Worm (Caenorhabditis elegans): ENCODE data around the gene slr-2.

The slr-2 gene

DNA sequence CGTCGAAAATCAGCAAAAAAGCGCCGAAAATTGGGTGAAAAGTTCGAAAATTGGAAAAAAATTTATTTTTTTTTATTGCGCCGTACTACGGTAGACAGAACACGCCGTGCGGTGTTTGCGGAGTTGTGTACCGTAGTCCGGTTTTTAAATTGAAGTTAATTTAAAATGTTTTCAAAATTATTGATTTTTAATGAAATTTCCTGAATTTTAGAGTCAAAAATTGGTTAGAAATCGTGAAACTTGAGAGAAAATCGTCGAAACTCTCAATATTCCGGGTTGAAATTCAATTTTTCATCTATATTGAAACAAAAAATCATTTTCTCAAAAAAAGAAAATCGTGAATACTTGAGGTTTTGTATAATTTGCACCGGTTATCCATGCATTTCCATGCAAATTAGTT, 5.1 kb upstream of the slr-2 start, which contains the start of gene nova-1:
nova-1 (minus strand) TSS at position 101 of the 400 bp plus-strand sequence.
- no peak for TF ChIP-seq fkh-10 (GFP tag; optimal IDR thresholded peaks at IDR 0.05)

DNA sequence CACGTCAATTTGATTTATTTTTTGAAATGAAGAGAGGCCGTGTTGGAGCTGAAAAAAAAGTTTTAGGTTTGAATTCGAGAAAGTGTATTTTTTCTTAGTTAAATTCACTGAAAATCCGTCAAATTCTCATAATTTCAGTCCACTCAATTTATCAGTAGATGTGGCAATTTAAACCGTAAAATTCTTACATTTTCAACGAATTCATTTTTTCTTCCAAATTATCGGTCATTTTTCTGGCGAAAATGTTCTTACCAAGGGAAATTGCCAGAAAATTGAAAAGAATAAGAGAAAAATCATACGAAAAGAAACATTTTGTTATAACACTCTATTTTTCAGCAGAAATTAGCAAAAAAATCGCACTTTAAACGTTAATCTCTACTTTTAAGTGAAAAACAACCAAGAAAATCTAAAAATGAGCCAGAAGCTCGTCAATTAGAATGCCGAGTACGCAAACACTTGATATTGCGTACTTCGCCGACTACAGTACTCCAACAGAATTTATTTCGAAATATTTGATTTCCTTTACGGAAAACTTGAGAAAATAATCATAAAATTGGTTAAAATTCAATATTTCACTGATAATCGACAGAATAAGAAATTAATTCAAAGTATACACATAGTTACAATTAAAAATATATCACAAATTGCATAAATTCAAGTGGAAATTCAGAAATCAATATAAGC, 1.6 kb upstream of the slr-2 start, which contains the start of gene fbxa-106:
fbxa-106 (minus strand) TSS at position 51 of the 684 bp plus-strand sequence.
- no peak for TF ChIP-seq elt-2 (tag; optimal IDR thresholded peaks at IDR 0.05)
- no peak for TF ChIP-seq ztf-11 (tag; optimal IDR thresholded peaks at IDR 0.05)
- no peak for TF ChIP-seq pqm-1 (tag; optimal IDR thresholded peaks at IDR 0.05)
- TF ChIP-seq nhr-71 (tag; optimal IDR thresholded peaks at IDR 0.05), result no peak
- TF ChIP-seq nhr-28 (tag; optimal IDR thresholded peaks at IDR 0.05), result no peak
- TF ChIP-seq efl-3 (GFP tag; optimal IDR thresholded peaks at IDR 0.05), result no peak
- TF ChIP-seq zip-4 (GFP tag; optimal IDR thresholded peaks at IDR 0.05), result no peak
- TF ChIP-seq xbp-1 (tag; optimal IDR thresholded peaks at IDR 0.05), result no peak
- no peak for TF ChIP-seq skn-1 (tag; optimal IDR thresholded peaks at IDR 0.05)

DNA sequence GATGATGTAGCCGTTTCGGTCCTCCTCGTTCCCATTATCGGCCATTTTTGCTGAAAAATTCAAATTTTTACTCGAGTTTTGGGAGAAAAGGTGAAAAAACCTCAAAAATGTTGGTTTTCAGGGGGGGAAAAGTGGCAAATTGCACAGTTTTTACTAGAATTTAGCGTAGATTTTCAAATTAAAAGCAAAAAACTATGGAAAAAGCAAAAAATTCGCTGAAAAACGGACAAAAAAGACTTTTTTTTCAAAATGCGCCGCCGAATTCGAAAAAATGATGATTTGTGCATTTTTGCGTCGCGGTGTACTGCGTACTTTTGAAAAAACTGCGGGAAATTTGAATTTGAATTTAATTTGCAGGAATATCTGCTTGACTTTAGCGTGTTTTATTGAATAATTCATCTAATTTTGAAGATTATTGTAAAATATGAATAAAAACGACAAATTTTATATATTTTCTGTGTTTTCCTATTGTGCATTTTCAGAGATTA, 705 bp upstream of the slr-2 start, which contains the start of gene Y59A8B.12:
Y59A8B.12 (minus strand) TSS at position 51 of the 488 bp plus-strand sequence.
- TF ChIP-seq ceh-90 (tag; optimal IDR thresholded peaks at IDR 0.05) (no peak), ceh-82 (tag; optimal IDR thresholded peaks at IDR 0.05) (no peak), efl-1 (optimal IDR thresholded peaks at IDR 0.05) (peak in 1 of 2 experiments; percentile 88), efl-1 (GFP tag; optimal IDR thresholded peaks at IDR 0.05 in 1 of 2) (peak in 1 of 2 experiments; percentile 62), nhr-85 (tag) (peak; percentile 65), snu-23 (GFP tag; optimal IDR thresholded peaks at IDR 0.05) (no peak)

DNA sequence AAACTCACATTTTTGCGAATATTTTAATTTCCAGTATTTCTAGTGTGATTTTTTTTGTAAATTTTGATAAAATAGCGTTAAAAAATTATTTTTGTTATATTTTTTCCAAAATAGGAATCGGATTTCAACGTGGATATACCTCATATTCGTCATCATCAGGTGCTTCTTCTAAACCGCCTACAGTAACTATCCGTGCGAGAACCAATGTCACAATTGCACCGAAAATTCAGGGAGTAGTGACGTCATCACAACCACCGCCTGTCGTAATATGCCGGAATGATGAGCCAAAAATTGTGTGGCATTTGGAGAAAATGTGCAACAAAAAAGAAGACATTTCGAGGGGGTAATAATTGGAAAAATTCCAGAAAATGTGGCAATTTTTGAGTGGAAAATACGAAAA, 4.3 kb downstream of the slr-2 start:
- TF ChIP-seq sptf-1 (tag; optimal IDR thresholded peaks at IDR 0.05), result no peak
- TF ChIP-seq efl-1 (optimal IDR thresholded peaks at IDR 0.05), result no peak
- peak in 1 of 2 experiments; percentile 52 for TF ChIP-seq efl-1 (GFP tag; optimal IDR thresholded peaks at IDR 0.05 in 1 of 2)

DNA sequence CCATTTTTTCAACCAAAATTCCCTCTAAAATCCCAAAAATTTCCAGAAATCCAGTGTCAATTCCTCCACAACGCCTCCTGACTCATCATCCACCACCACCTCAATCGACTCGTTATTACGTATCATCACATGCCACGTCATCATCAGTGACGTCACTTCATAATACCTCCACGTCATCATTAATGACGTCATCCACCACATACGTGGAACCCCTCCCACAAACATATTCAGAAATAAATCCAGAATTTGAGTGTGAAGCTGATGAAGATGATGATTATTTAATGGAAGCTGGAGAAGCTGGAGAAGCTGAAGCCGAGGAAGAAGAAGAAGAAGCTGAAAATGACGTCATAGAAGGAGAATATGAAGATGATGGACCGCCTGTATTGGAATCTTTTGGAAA, 7.0 kb downstream of the slr-2 start:
- TF ChIP-seq blmp-1 (tag; optimal IDR thresholded peaks at IDR 0.05), result no peak
- no peak for TF ChIP-seq lin-39 (tag; optimal IDR thresholded peaks at IDR 0.05)
- no peak for TF ChIP-seq ztf-11 (tag; optimal IDR thresholded peaks at IDR 0.05)
- no peak for TF ChIP-seq lsy-2 (tag; optimal IDR thresholded peaks at IDR 0.05)
- no peak for TF ChIP-seq lin-14 (GFP tag; optimal IDR thresholded peaks at IDR 0.05)
- TF ChIP-seq irx-1 (tag; optimal IDR thresholded peaks at IDR 0.05), result no peak
- TF ChIP-seq nhr-12 (tag; optimal IDR thresholded peaks at IDR 0.05), result no peak
- TF ChIP-seq unc-86 (tag; optimal IDR thresholded peaks at IDR 0.05), result no peak
- no peak for TF ChIP-seq vab-15 (tag; optimal IDR thresholded peaks at IDR 0.05)
- TF ChIP-seq fos-1 (tag; optimal IDR thresholded peaks at IDR 0.05), result no peak
- TF ChIP-seq mep-1 (tag; optimal IDR thresholded peaks at IDR 0.05), result no peak
- no peak for TF ChIP-seq C04F5.9 (tag; optimal IDR thresholded peaks at IDR 0.05)
- no peak for TF ChIP-seq mef-2 (tag; optimal IDR thresholded peaks at IDR 0.05)
- TF ChIP-seq efl-3 (GFP tag; optimal IDR thresholded peaks at IDR 0.05), result no peak
- TF ChIP-seq ceh-63 (GFP tag; optimal IDR thresholded peaks at IDR 0.05), result no peak
- TF ChIP-seq ama-1 (optimal IDR thresholded peaks at IDR 0.05), result no peak
- no peak for TF ChIP-seq sup-37 (GFP tag; optimal IDR thresholded peaks at IDR 0.05)

DNA sequence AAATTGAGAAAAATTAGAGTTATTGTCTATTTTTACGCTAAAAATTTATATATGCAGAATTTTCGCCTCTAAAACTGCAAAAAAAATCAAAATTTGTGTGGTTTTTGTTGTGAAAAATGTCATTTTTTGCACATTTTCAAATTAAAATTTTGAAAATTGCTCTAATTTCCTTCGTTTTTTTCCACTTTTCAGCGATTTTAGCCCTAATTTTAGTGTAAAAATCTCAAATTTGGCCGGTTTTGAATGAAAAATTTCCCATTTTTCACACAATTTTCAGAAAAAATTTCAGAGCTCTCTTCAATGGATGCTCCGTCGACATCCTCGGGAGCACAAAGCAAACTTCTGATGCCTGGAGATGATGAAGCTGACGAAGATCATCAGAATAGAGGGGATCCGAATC, 11.5 kb downstream of the slr-2 start, which contains the start of gene par-4:
par-4 (plus strand) TSS at position 301 of the 400 bp plus-strand sequence.
- TF ChIP-seq pqm-1 (tag; optimal IDR thresholded peaks at IDR 0.05), result no peak
- TF ChIP-seq aha-1 (tag; optimal IDR thresholded peaks at IDR 0.05), result no peak
- TF ChIP-seq ceh-8 (GFP tag; optimal IDR thresholded peaks at IDR 0.05), result no peak
- peak; percentile 53 for TF ChIP-seq nhr-85 (tag)
- TF ChIP-seq lin-35 (GFP tag; optimal IDR thresholded peaks at IDR 0.05), result no peak
- no peak for TF ChIP-seq elt-2 (tag; optimal IDR thresholded peaks at IDR 0.05)
- no peak for TF ChIP-seq nhr-90 (tag; optimal IDR thresholded peaks at IDR 0.05; ENCODE audit: poor library complexity)
- TF ChIP-seq alr-1 (tag; optimal IDR thresholded peaks at IDR 0.05; ENCODE audit: borderline replicate concordance), result no peak
- TF ChIP-seq nhr-11 (tag; optimal IDR thresholded peaks at IDR 0.05), result no peak
- TF ChIP-seq pag-3 (tag; optimal IDR thresholded peaks at IDR 0.05; ENCODE audit: borderline replicate concordance, insufficient read depth), result no peak
- no peak for TF ChIP-seq efl-1 (optimal IDR thresholded peaks at IDR 0.05)
- peak in 1 of 2 experiments; percentile 3 for TF ChIP-seq efl-1 (GFP tag; optimal IDR thresholded peaks at IDR 0.05 in 1 of 2)
- no peak for TF ChIP-seq C34B4.2 (tag; optimal IDR thresholded peaks at IDR 0.05)
